Worm (Caenorhabditis elegans) whole organism, early embryonic: Measurements from ENCODE around the gene cdo-1.

Source experiments
- B0310.2 ChIP-seq: sonication (generic microtip); optimal IDR thresholded peaks from 2 replicates; lab custom pipeline; 2016; ENCODE audit warnings: mild to moderate bottlenecking, missing genetic modification characterization, missing compliant biosample characterization
- F13C5.2 ChIP-seq: sonication (generic microtip); optimal IDR thresholded peaks from 2 replicates; lab custom pipeline; 2017; ENCODE audit warnings: mild to moderate bottlenecking, missing genetic modification characterization, inconsistent platforms, missing compliant biosample characterization
- aly-1 ChIP-seq: sonication (generic microtip); optimal IDR thresholded peaks from 2 replicates; lab custom pipeline; 2016; ENCODE audit warnings: missing genetic modification characterization, missing compliant biosample characterization
- ama-1 ChIP-seq: fragments of 150-350 bp; optimal IDR thresholded peaks from 2 replicates; lab custom pipeline; 2014
- ceh-13 ChIP-seq: fragments of 200-800 bp; sonication (Bioruptor generic); optimal IDR thresholded peaks from 2 replicates; lab custom pipeline; 2018; ENCODE audit warnings: mild to moderate bottlenecking, missing genetic modification characterization, missing compliant biosample characterization
- ceh-36 ChIP-seq: sonication (generic microtip); optimal IDR thresholded peaks from 2 replicates; lab custom pipeline; 2016; ENCODE audit warnings: missing genetic modification characterization, inconsistent platforms, missing compliant biosample characterization
- ets-7 ChIP-seq: sonication (generic microtip); optimal IDR thresholded peaks from 2 replicates; lab custom pipeline; 2016; ENCODE audit warnings: missing genotype, missing genetic modification characterization, missing compliant biosample characterization
- flt-1 ChIP-seq: fragments of 200-800 bp; sonication (Bioruptor generic); IDR thresholded peaks from 2 replicates; pipeline ENCODE4 v1.3.6; 2022; ENCODE audit warnings: missing genetic modification characterization, missing compliant biosample characterization
- hmbx-1 ChIP-seq: sonication (generic microtip); optimal IDR thresholded peaks from 2 replicates; lab custom pipeline; 2016; ENCODE audit warnings: mild to moderate bottlenecking, missing genetic modification characterization, missing compliant biosample characterization
- hmg-4 ChIP-seq: fragments of 200-800 bp; sonication (Bioruptor generic); optimal IDR thresholded peaks from 2 replicates; lab custom pipeline; 2018; ENCODE audit warnings: mild to moderate bottlenecking, missing genetic modification characterization, missing compliant biosample characterization
- hnd-1 ChIP-seq: sonication (generic microtip); optimal IDR thresholded peaks from 2 replicates; lab custom pipeline; 2016; ENCODE audit warnings: missing genetic modification characterization, missing compliant biosample characterization
- pes-1 ChIP-seq: fragments of 200-800 bp; sonication (Bioruptor generic); IDR thresholded peaks from 2 replicates; pipeline ENCODE4 v1.3.6; 2022; ENCODE audit warnings: missing genetic modification reagents, missing genetic modification characterization, missing compliant biosample characterization
- scrt-1 ChIP-seq: fragments of 200-800 bp; sonication (Bioruptor generic); IDR thresholded peaks from 2 replicates; pipeline ENCODE4 v1.3.6; 2022; ENCODE audit warnings: missing genetic modification characterization, missing compliant biosample characterization
- sea-1 ChIP-seq: fragments of 200-800 bp; sonication (Bioruptor generic); conservative IDR thresholded peaks from 2 replicates; pipeline ENCODE4 v1.3.6; 2022; ENCODE audit warnings: missing genetic modification characterization, missing compliant biosample characterization
- tbx-11 ChIP-seq: fragments of 200-800 bp; sonication (Bioruptor generic); IDR thresholded peaks from 2 replicates; pipeline ENCODE4 v1.3.6; 2022; ENCODE audit warnings: missing genetic modification characterization, missing compliant biosample characterization
- tbx-37 ChIP-seq: fragments of 200-800 bp; sonication (Bioruptor generic); conservative IDR thresholded peaks from 2 replicates; pipeline ENCODE4 v1.3.6; 2022; ENCODE audit warnings: missing genetic modification reagents, missing genetic modification characterization, missing compliant biosample characterization
- tra-4 ChIP-seq: sonication (generic microtip); optimal IDR thresholded peaks from 2 replicates; lab custom pipeline; 2017; ENCODE audit warnings: missing genetic modification characterization, missing compliant biosample characterization

Gene cdo-1

ce11 chrX:825375-825774, 38.0 kb downstream of the cdo-1 start, which contains the start of gene daf-3:
daf-3 (minus strand) TSS chrX:825475.
- no peak for TF ChIP-seq F13C5.2 (tag; lab: Kevin White, UChicago)
- no peak for TF ChIP-seq B0310.2 (tag; lab: Kevin White, UChicago)
- no peak for TF ChIP-seq scrt-1 (GFP tag; lab: Robert Waterston, UW)
- TF ChIP-seq sea-1, result no peak

- TF ChIP-seq tra-4 (tag; lab: Kevin White, UChicago) (no peak), F13C5.2 (tag; lab: Kevin White, UChicago) (no peak), tbx-37 (GFP tag; lab: Robert Waterston, UW) (no peak), B0310.2 (tag; lab: Kevin White, UChicago) (no peak), hmg-4 (GFP tag; lab: Kevin White, UChicago) (no peak), ceh-36 (tag; lab: Kevin White, UChicago) (no peak)
Observed at ce11 chrX:823736-824135, 39.6 kb downstream of the cdo-1 start.

ce11 chrX:817984-818383, 45.4 kb downstream of the cdo-1 start:
- TF ChIP-seq tbx-37 (GFP tag; lab: Robert Waterston, UW), result no peak
- TF ChIP-seq ceh-36 (tag; lab: Kevin White, UChicago), result no peak
- TF ChIP-seq ama-1 (lab: Kevin White, UChicago), result no peak
- TF ChIP-seq hnd-1, result no peak
- no peak for TF ChIP-seq ets-7 (tag; lab: Kevin White, UChicago)
- no peak for TF ChIP-seq hmg-4 (GFP tag; lab: Kevin White, UChicago)
- no peak for TF ChIP-seq ceh-13
- no peak for TF ChIP-seq scrt-1 (GFP tag; lab: Robert Waterston, UW)
- TF ChIP-seq sea-1, result no peak
- TF ChIP-seq flt-1, result no peak
- TF ChIP-seq tbx-11 (GFP tag; lab: Robert Waterston, UW), result no peak
- no peak for TF ChIP-seq hmbx-1
- no peak for TF ChIP-seq tra-4 (tag; lab: Kevin White, UChicago)
- no peak for TF ChIP-seq F13C5.2 (tag; lab: Kevin White, UChicago)
- TF ChIP-seq B0310.2 (tag; lab: Kevin White, UChicago), result no peak
- no peak for TF ChIP-seq pes-1 (GFP tag; lab: Robert Waterston, UW)
- no peak for TF ChIP-seq aly-1 (tag; lab: Kevin White, UChicago)

- TF ChIP-seq hmg-4 (GFP tag; lab: Kevin White, UChicago) (no peak), hmbx-1 (no peak), tbx-11 (GFP tag; lab: Robert Waterston, UW) (no peak), sea-1 (no peak), F13C5.2 (tag; lab: Kevin White, UChicago) (no peak)
Observed at ce11 chrX:815929-816328, 47.4 kb downstream of the cdo-1 start, which contains the start of gene ifd-2. ifd-2 (minus strand) TSS chrX:815929.

ce11 chrX:813063-813462, 50.3 kb downstream of the cdo-1 start, which contains the start of gene F25E2.3:
F25E2.3 (minus strand) TSS chrX:813163.
- no peak for TF ChIP-seq tbx-37 (GFP tag; lab: Robert Waterston, UW)
- TF ChIP-seq tra-4 (tag; lab: Kevin White, UChicago), result no peak
- no peak for TF ChIP-seq tbx-11 (GFP tag; lab: Robert Waterston, UW)
